Worm (Caenorhabditis elegans) whole organism, L1 larva: ENCODE measurements around the gene F59B2.9.

Experiments used
- C04F5.9 ChIP-seq: sonication (generic microtip); optimal IDR thresholded peaks from 2 replicates; lab custom pipeline; 2016; ENCODE audit warnings: missing genetic modification characterization, missing compliant biosample characterization
- C16A3.4 ChIP-seq: fragments of 150-350 bp; optimal IDR thresholded peaks from 2 replicates; lab custom pipeline; 2014; ENCODE audit warnings: missing biosample characterization, missing genetic modification characterization
- C34B4.2 ChIP-seq: sonication (generic microtip); optimal IDR thresholded peaks from 2 replicates; lab custom pipeline; 2017; ENCODE audit warnings: mild to moderate bottlenecking, missing genetic modification characterization, missing compliant biosample characterization
- alr-1 ChIP-seq: fragments of 200-800 bp; sonication (Bioruptor generic); optimal IDR thresholded peaks from 2 replicates; lab custom pipeline; 2018; ENCODE audit warnings: borderline replicate concordance, mild to moderate bottlenecking, missing genetic modification characterization, missing compliant biosample characterization
- aly-2 ChIP-seq: fragments of 150-350 bp; optimal IDR thresholded peaks from 2 replicates; lab custom pipeline; 2014; ENCODE audit warnings: missing biosample characterization, missing genetic modification characterization
- ama-1 ChIP-seq: fragments of 150-350 bp; optimal IDR thresholded peaks from 2 replicates; lab custom pipeline; 2014
- blmp-1 ChIP-seq: fragments of 150-350 bp; optimal IDR thresholded peaks from 2 replicates; lab custom pipeline; 2014; ENCODE audit warnings: missing biosample characterization, missing genetic modification characterization
- ceh-8 ChIP-seq: fragments of 200-800 bp; sonication (Bioruptor generic); optimal IDR thresholded peaks from 2 replicates; lab custom pipeline; 2018; ENCODE audit warnings: mild to moderate bottlenecking, missing genetic modification characterization, moderate library complexity, missing compliant biosample characterization
- ceh-88 ChIP-seq: fragments of 200-800 bp; sonication (Bioruptor generic); IDR thresholded peaks from 2 replicates; pipeline ENCODE4 v1.3.6; 2022; ENCODE audit warnings: missing genetic modification characterization, missing compliant biosample characterization
- ceh-90 ChIP-seq: sonication (generic microtip); optimal IDR thresholded peaks from 2 replicates; lab custom pipeline; 2016; ENCODE audit warnings: missing genetic modification characterization, missing compliant biosample characterization
- ces-1 ChIP-seq: fragments of 150-350 bp; optimal IDR thresholded peaks from 2 replicates; lab custom pipeline; 2014; ENCODE audit warnings: missing biosample characterization, missing genetic modification reagents, missing genetic modification characterization
- dsc-1 ChIP-seq: sonication (generic microtip); optimal IDR thresholded peaks from 2 replicates; lab custom pipeline; 2016; ENCODE audit warnings: mild to moderate bottlenecking, missing genetic modification characterization, missing compliant biosample characterization
- efl-3 ChIP-seq: fragments of 200-800 bp; sonication (Bioruptor generic); optimal IDR thresholded peaks from 2 replicates; lab custom pipeline; 2018; ENCODE audit warnings: mild to moderate bottlenecking, missing genetic modification characterization, missing compliant biosample characterization
- egl-13 ChIP-seq: sonication (generic microtip); optimal IDR thresholded peaks from 2 replicates; lab custom pipeline; 2016; ENCODE audit warnings: missing genotype, missing genetic modification reagents, missing genetic modification characterization, missing compliant biosample characterization
- egl-27 ChIP-seq, 2 experiments: fragments of 150-350 bp in 1 of 2; sonication (generic microtip); optimal IDR thresholded peaks; 3 replicates each; lab custom pipeline; 2017 to 2018; ENCODE audit warnings: missing biosample characterization in 2 of 2, missing genetic modification characterization in 2 of 2, missing genetic modification reagents in 2 of 2
- elt-2 ChIP-seq: sonication (generic microtip); optimal IDR thresholded peaks from 2 replicates; lab custom pipeline; 2016; ENCODE audit warnings: missing genetic modification characterization, mild to moderate bottlenecking, inconsistent platforms, missing compliant biosample characterization, missing genetic modification reagents
- fkh-10 ChIP-seq: sonication (generic microtip); optimal IDR thresholded peaks from 2 replicates; lab custom pipeline; 2017; ENCODE audit warnings: missing biosample characterization, missing genetic modification reagents, missing genetic modification characterization
- hlh-17 ChIP-seq: fragments of 200-800 bp; sonication (Bioruptor generic); optimal IDR thresholded peaks from 2 replicates; lab custom pipeline; 2018; ENCODE audit warnings: missing genetic modification characterization, mild to moderate bottlenecking, missing compliant biosample characterization, moderate library complexity, borderline replicate concordance
- hpl-2 ChIP-seq: fragments of 150-350 bp; optimal IDR thresholded peaks from 2 replicates; lab custom pipeline; 2014; ENCODE audit warnings: missing biosample characterization, missing genetic modification reagents, missing genetic modification characterization
- lin-14 ChIP-seq: fragments of 200-800 bp; sonication (Bioruptor generic); optimal IDR thresholded peaks from 2 replicates; lab custom pipeline; 2018; ENCODE audit warnings: mild to moderate bottlenecking, missing genetic modification characterization, moderate library complexity, missing compliant biosample characterization
- lin-15B ChIP-seq: fragments of 150-350 bp; sonication (generic microtip); optimal IDR thresholded peaks from 3 replicates; lab custom pipeline; 2014; ENCODE audit warnings: missing biosample characterization, missing genetic modification characterization
- lin-39 ChIP-seq: fragments of 150-350 bp; optimal IDR thresholded peaks from 2 replicates; lab custom pipeline; 2014; ENCODE audit warnings: missing biosample characterization, missing genetic modification reagents, missing genetic modification characterization
- lir-3 ChIP-seq: sonication (generic microtip); optimal IDR thresholded peaks from 2 replicates; lab custom pipeline; 2016; ENCODE audit warnings: mild to moderate bottlenecking, missing genetic modification characterization, moderate library complexity, missing compliant biosample characterization; ENCODE audit not compliant: poor library complexity
- lsy-2 ChIP-seq, 2 experiments: fragments of 150-350 bp; optimal IDR thresholded peaks; 2 replicates each; lab custom pipeline; 2014; ENCODE audit warnings: missing biosample characterization in 2 of 2, missing genetic modification characterization in 2 of 2
- mab-9 ChIP-seq: fragments of 200-800 bp; sonication (Bioruptor generic); IDR thresholded peaks from 2 replicates; pipeline ENCODE4 v1.3.6; 2022; ENCODE audit warnings: missing genetic modification reagents, missing genetic modification characterization, missing compliant biosample characterization
- mdl-1 ChIP-seq, 2 experiments: fragments of 150-350 bp; optimal IDR thresholded peaks; 2 replicates each; lab custom pipeline; 2014 to 2017; ENCODE audit warnings: missing biosample characterization in 2 of 2, missing genetic modification characterization in 2 of 2, inconsistent platforms in 1 of 2
- mep-1 ChIP-seq: fragments of 150-350 bp; optimal IDR thresholded peaks from 2 replicates; lab custom pipeline; 2014; ENCODE audit warnings: missing biosample characterization, missing genetic modification characterization
- nhr-11 ChIP-seq: fragments of 150-350 bp; optimal IDR thresholded peaks from 2 replicates; lab custom pipeline; 2014; ENCODE audit warnings: missing biosample characterization, missing genetic modification characterization
- nhr-12 ChIP-seq: sonication (generic microtip); optimal IDR thresholded peaks from 2 replicates; lab custom pipeline; 2017; ENCODE audit warnings: missing biosample characterization, missing genetic modification characterization
- nhr-19 ChIP-seq: fragments of 200-800 bp; sonication (Bioruptor generic); conservative IDR thresholded peaks from 2 replicates; pipeline ENCODE4 v1.3.6; 2022; ENCODE audit warnings: missing genetic modification characterization, missing compliant biosample characterization
- nhr-20 ChIP-seq: sonication (generic microtip); optimal IDR thresholded peaks from 2 replicates; lab custom pipeline; 2016; ENCODE audit warnings: mild to moderate bottlenecking, missing genetic modification characterization, missing compliant biosample characterization
- nhr-28 ChIP-seq: fragments of 150-350 bp; optimal IDR thresholded peaks from 2 replicates; lab custom pipeline; 2014; ENCODE audit warnings: missing biosample characterization, missing genetic modification characterization
- nhr-77 ChIP-seq: fragments of 150-350 bp; optimal IDR thresholded peaks from 2 replicates; lab custom pipeline; 2014; ENCODE audit warnings: missing biosample characterization, missing genetic modification characterization
- nhr-84 ChIP-seq: sonication (generic microtip); optimal IDR thresholded peaks from 2 replicates; lab custom pipeline; 2017; ENCODE audit warnings: missing biosample characterization, missing genetic modification characterization
- nhr-85 ChIP-seq: sonication (generic microtip); peaks from one replicate; lab custom pipeline; 2016; ENCODE audit warnings: missing genetic modification characterization, inconsistent platforms, missing compliant biosample characterization
- pag-3 ChIP-seq: sonication (generic microtip); optimal IDR thresholded peaks from 2 replicates; lab custom pipeline; 2017; ENCODE audit warnings: missing genetic modification characterization, mild to moderate bottlenecking, missing compliant biosample characterization, antibody characterized with exemption, borderline replicate concordance; ENCODE audit not compliant: insufficient read depth
- pax-3 ChIP-seq: fragments of 200-800 bp; sonication (Bioruptor generic); optimal IDR thresholded peaks from 2 replicates; lab custom pipeline; 2018; ENCODE audit warnings: mild to moderate bottlenecking, missing genetic modification characterization, moderate library complexity, missing compliant biosample characterization
- pqm-1 ChIP-seq: sonication (generic microtip); optimal IDR thresholded peaks from 3 replicates; lab custom pipeline; 2017; ENCODE audit warnings: missing biosample characterization, missing genetic modification characterization
- skn-1 ChIP-seq: fragments of 150-350 bp; optimal IDR thresholded peaks from 2 replicates; lab custom pipeline; 2014; ENCODE audit warnings: missing biosample characterization, missing genetic modification characterization
- snu-23 ChIP-seq: sonication (generic microtip); optimal IDR thresholded peaks from 2 replicates; lab custom pipeline; 2016; ENCODE audit warnings: missing genetic modification characterization, missing compliant biosample characterization
- sptf-1 ChIP-seq: fragments of 150-350 bp; optimal IDR thresholded peaks from 2 replicates; lab custom pipeline; 2014; ENCODE audit warnings: missing biosample characterization, missing genetic modification characterization
- tbx-2 ChIP-seq: sonication (generic microtip); optimal IDR thresholded peaks from 2 replicates; lab custom pipeline; 2016; ENCODE audit warnings: missing genetic modification characterization, missing compliant biosample characterization
- tlp-1 ChIP-seq: fragments of 150-350 bp; optimal IDR thresholded peaks from 2 replicates; lab custom pipeline; 2014; ENCODE audit warnings: missing biosample characterization, missing genetic modification characterization
- unc-130 ChIP-seq: fragments of 150-350 bp; optimal IDR thresholded peaks from 2 replicates; lab custom pipeline; 2017; ENCODE audit warnings: missing biosample characterization, missing genetic modification characterization, inconsistent platforms
- unc-30 ChIP-seq: sonication (generic microtip); optimal IDR thresholded peaks from 2 replicates; lab custom pipeline; 2017; ENCODE audit warnings: missing biosample characterization, missing genetic modification characterization
- unc-86 ChIP-seq: sonication (generic microtip); optimal IDR thresholded peaks from 2 replicates; lab custom pipeline; 2016; ENCODE audit warnings: missing genetic modification characterization, missing compliant biosample characterization
- unc-98 ChIP-seq: fragments of 200-800 bp; sonication (Bioruptor generic); IDR thresholded peaks from 2 replicates; pipeline ENCODE4 v1.3.6; 2022; ENCODE audit warnings: missing genetic modification characterization, missing compliant biosample characterization
- vab-15 ChIP-seq: sonication (generic microtip); optimal IDR thresholded peaks from 2 replicates; lab custom pipeline; 2017; ENCODE audit warnings: missing genotype, mild to moderate bottlenecking, missing genetic modification characterization, missing compliant biosample characterization
- xbp-1 ChIP-seq: sonication (generic microtip); optimal IDR thresholded peaks from 2 replicates; lab custom pipeline; 2016; ENCODE audit warnings: missing genetic modification characterization, missing compliant biosample characterization
- zag-1 ChIP-seq: fragments of 150-350 bp; optimal IDR thresholded peaks from 2 replicates; lab custom pipeline; 2014; ENCODE audit warnings: missing biosample characterization, missing genetic modification characterization
- zip-4 ChIP-seq: fragments of 200-800 bp; sonication (Bioruptor generic); optimal IDR thresholded peaks from 2 replicates; lab custom pipeline; 2018; ENCODE audit warnings: mild to moderate bottlenecking, missing genetic modification characterization, moderate library complexity, missing compliant biosample characterization
- ztf-11 ChIP-seq, 2 experiments: sonication (generic microtip); optimal IDR thresholded peaks; 2 replicates each; lab custom pipeline; 2016 to 2017; ENCODE audit warnings: missing genetic modification characterization in 2 of 2, missing biosample characterization in 1 of 2, missing compliant biosample characterization in 1 of 2
- ztf-4 ChIP-seq: fragments of 150-350 bp; optimal IDR thresholded peaks from 2 replicates; lab custom pipeline; 2014; ENCODE audit warnings: missing biosample characterization, missing genetic modification characterization

F59B2.9 gene

ce11 chrIII:9053740-9054252, 41.6 kb upstream of the F59B2.9 start, which contains the start of gene R107.5 (continued):
- TF ChIP-seq elt-2: peak; percentile 75
- peak; percentile 99 for TF ChIP-seq snu-23 (GFP tag; lab: Kevin White, UChicago)
- TF ChIP-seq nhr-20 (tag; lab: Kevin White, UChicago): peak; percentile 98
- TF ChIP-seq pqm-1 (tag; lab: Kevin White, UChicago): peak; percentile 41
- TF ChIP-seq xbp-1 (tag; lab: Kevin White, UChicago): peak; percentile 86
- TF ChIP-seq C16A3.4 (tag; lab: Kevin White, UChicago): peak; percentile 83
- peak; percentile 97 for TF ChIP-seq unc-130 (tag; lab: Kevin White, UChicago)
- TF ChIP-seq C34B4.2 (tag; lab: Kevin White, UChicago): peak; percentile 40
- peak; percentile 92 for TF ChIP-seq nhr-19
- TF ChIP-seq skn-1 (tag; lab: Kevin White, UChicago): peak; percentile 95
- no peak for TF ChIP-seq alr-1 (tag; lab: Kevin White, UChicago)
- TF ChIP-seq ztf-11 (tag; optimal IDR thresholded peaks at IDR 0.05; lab: Kevin White, UChicago): peak in 1 of 2 experiments; percentile 65
- TF ChIP-seq zag-1 (tag; lab: Kevin White, UChicago): no peak
- no peak for TF ChIP-seq sptf-1 (tag; lab: Kevin White, UChicago)
- TF ChIP-seq zip-4 (GFP tag; lab: Kevin White, UChicago): peak; percentile 76
- peak; percentile 68 for TF ChIP-seq nhr-77 (tag; lab: Kevin White, UChicago)
- TF ChIP-seq mab-9 (GFP tag; lab: Robert Waterston, UW): peak; percentile 97
- TF ChIP-seq tbx-2 (tag; lab: Kevin White, UChicago): peak; percentile 89
- TF ChIP-seq ztf-4 (tag; lab: Kevin White, UChicago): peak; percentile 97
- peak; percentile 40 for TF ChIP-seq lin-15B (tag; lab: Kevin White, UChicago)
- no peak for TF ChIP-seq unc-30 (tag; lab: Kevin White, UChicago)
- no peak for TF ChIP-seq hpl-2 (GFP tag; lab: Kevin White, UChicago)
- peak; percentile 91 for TF ChIP-seq pax-3 (tag; lab: Kevin White, UChicago)
- TF ChIP-seq nhr-28: no peak
- TF ChIP-seq lsy-2 (tag; optimal IDR thresholded peaks at IDR 0.05; lab: Kevin White, UChicago): peak; percentile 81 to 90
- peak; percentile 92 for TF ChIP-seq dsc-1 (tag; lab: Kevin White, UChicago)
- peak; percentile 94 for TF ChIP-seq mep-1 (tag; lab: Kevin White, UChicago)
- TF ChIP-seq nhr-85 (tag; lab: Kevin White, UChicago): peak; percentile 98
- no peak for TF ChIP-seq lin-39 (tag; lab: Kevin White, UChicago)
- TF ChIP-seq egl-13 (tag; lab: Kevin White, UChicago): peak; percentile 73
- TF ChIP-seq pag-3 (tag; lab: Kevin White, UChicago): peak; percentile 27
- peak; percentile 17 to 61 for TF ChIP-seq egl-27 (tag; optimal IDR thresholded peaks at IDR 0.05; lab: Kevin White, UChicago)
- TF ChIP-seq nhr-12 (tag; lab: Kevin White, UChicago): no peak
- TF ChIP-seq lir-3 (tag; lab: Kevin White, UChicago): peak; percentile 49
- peak; percentile 84 for TF ChIP-seq ceh-88 (GFP tag; lab: Robert Waterston, UW)
- TF ChIP-seq lin-14 (GFP tag; lab: Kevin White, UChicago): peak; percentile 98
- TF ChIP-seq unc-98 (GFP tag; lab: Robert Waterston, UW): peak; percentile 54; the same call in 1 of the 2 replicates
- no peak for TF ChIP-seq nhr-84
- peak; percentile 83 to 99 for TF ChIP-seq mdl-1 (tag; optimal IDR thresholded peaks at IDR 0.05; lab: Kevin White, UChicago)
- TF ChIP-seq hlh-17 (GFP tag; lab: Kevin White, UChicago): no peak
- peak; percentile 4 for TF ChIP-seq fkh-10
- TF ChIP-seq ceh-90 (tag; lab: Kevin White, UChicago): no peak
- peak; percentile 46 for TF ChIP-seq C04F5.9 (tag; lab: Kevin White, UChicago)
- peak; percentile 54 for TF ChIP-seq aly-2 (tag; lab: Kevin White, UChicago)
- no peak for TF ChIP-seq efl-3 (GFP tag; lab: Kevin White, UChicago)
- peak; percentile 75 for TF ChIP-seq ceh-8
- TF ChIP-seq ama-1: no peak
- TF ChIP-seq blmp-1 (tag; lab: Kevin White, UChicago): peak; percentile 98
- peak; percentile 22 for TF ChIP-seq tlp-1 (tag; lab: Kevin White, UChicago)
- no peak for TF ChIP-seq ces-1 (GFP tag; lab: Kevin White, UChicago)
- TF ChIP-seq unc-86 (tag; lab: Kevin White, UChicago): peak; percentile 83
- TF ChIP-seq nhr-11: peak; percentile 22
- TF ChIP-seq vab-15 (tag; lab: Kevin White, UChicago): no peak
